Worm (Caenorhabditis elegans): ENCODE measurements around the gene C47E12.2.

- TF ChIP-seq lir-1 (GFP tag; conservative IDR thresholded peaks at IDR 0.05) (no peak), hsf-1 (GFP tag; IDR thresholded peaks at IDR 0.05) (no peak), sea-2 (GFP tag; IDR thresholded peaks at IDR 0.05) (no peak), nhr-80 (tag; optimal IDR thresholded peaks at IDR 0.05) (no peak), athp-1 (tag; optimal IDR thresholded peaks at IDR 0.05) (no peak), snpc-4 (GFP tag; optimal IDR thresholded peaks at IDR 0.05) (no peak), snpc-4 (tag; optimal IDR thresholded peaks at IDR 0.05) (no peak), pha-4 (tag; optimal IDR thresholded peaks at IDR 0.05) (no peak), ceh-27 (GFP tag; optimal IDR thresholded peaks at IDR 0.05) (no peak), ama-1 (optimal IDR thresholded peaks at IDR 0.05) (no peak), ama-1 (GFP tag; optimal IDR thresholded peaks at IDR 0.05) (no peak), somi-1 (GFP tag; optimal IDR thresholded peaks at IDR 0.05) (no peak), efl-1 (GFP tag; optimal IDR thresholded peaks at IDR 0.05) (no peak), egl-44 (GFP tag; IDR thresholded peaks at IDR 0.05) (no peak), repo-1 (tag; optimal IDR thresholded peaks at IDR 0.05) (no peak), unc-62 (GFP tag; optimal IDR thresholded peaks at IDR 0.05) (no peak)
Observed at ce11 chrIV:10036966-10037365, 33.7 kb upstream of the C47E12.2 start, which contains the start of gene F44D12.10.

Data from whole organism, young adult.